Fruit fly (Drosophila melanogaster) whole organism, larva: Measurements from ENCODE around the gene CG43675.
A peak's percentile ranks its signal among the peaks of the same experiment; 100 is the strongest.

Experiments
- noc ChIP-seq: fragments of 200-800 bp; sonication (Bioruptor generic); optimal IDR thresholded peaks from 3 replicates; lab custom pipeline; 2019; ENCODE audit warnings: missing biosample characterization, mild to moderate bottlenecking, missing genetic modification characterization, moderate library complexity

CG43675 gene

DNA sequence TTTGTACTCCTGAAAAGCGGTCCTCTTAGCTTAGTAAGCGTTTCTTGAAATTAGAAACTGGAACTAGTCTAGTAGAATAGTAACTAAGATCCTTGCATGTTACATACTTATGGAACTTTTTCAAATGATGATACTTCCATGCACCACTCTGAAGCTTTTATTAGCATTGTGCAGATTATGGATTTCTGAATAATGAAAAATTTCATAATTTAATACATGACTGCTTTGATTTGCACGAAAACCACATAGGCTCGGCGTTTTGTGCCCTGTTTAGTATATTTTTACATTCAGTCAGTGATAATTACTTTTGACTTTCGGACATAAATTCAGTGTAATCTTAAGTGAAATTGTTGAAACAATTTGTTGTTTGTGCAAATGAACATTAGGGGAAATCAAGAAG, at the start of gene CG43675:
CG43675 (plus strand) TSS at position 301 of the 400 bp plus-strand sequence.
- no peak for TF ChIP-seq noc (tag; lab: Kevin White, UChicago)

DNA sequence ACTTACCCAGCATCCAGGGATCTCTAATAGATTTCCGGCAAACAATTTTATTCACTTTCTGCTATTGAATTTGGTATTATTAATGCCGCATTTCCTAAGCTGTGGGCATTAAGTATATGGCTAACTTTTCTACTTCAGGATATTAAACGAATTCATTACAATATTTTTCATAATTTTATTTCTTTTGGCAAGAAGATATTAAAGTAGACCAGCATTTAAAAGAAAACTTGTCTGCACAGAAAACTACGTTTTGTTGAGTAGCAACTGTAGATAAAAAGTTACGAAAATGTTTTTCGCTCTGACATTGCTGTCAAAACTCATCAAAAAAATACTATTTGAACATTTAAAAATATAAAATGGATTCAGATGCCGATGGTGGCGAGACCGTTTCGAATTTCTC, 33.8 kb upstream of the CG43675 start, which contains the start of gene HP1e:
HP1e (plus strand) TSS at position 301 of the 400 bp plus-strand sequence.
- TF ChIP-seq noc (tag; lab: Kevin White, UChicago) = no peak

DNA sequence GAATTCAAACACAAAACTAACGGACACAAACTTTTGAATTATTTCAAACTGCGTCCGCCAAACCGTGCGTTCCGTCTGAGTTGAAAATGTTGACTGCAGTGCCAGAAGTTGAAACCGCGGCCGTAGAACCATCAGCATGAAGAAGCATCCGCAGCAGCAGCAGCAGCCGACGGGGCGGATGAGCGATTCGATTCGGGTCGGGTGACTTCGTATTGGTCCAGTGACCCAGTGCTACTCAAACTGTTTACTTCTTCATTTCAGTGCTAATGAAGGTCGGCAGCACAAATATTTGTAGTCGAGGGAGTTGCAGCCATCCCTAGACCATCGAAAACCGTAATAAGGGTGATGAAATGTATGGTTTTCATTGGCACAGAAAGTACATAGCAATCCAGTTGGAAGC, 26.9 kb upstream of the CG43675 start, which contains the start of gene CG8861:
CG8861 (minus strand) TSS at position 101 of the 400 bp plus-strand sequence.
- TF ChIP-seq noc (tag; lab: Kevin White, UChicago) = no peak

DNA sequence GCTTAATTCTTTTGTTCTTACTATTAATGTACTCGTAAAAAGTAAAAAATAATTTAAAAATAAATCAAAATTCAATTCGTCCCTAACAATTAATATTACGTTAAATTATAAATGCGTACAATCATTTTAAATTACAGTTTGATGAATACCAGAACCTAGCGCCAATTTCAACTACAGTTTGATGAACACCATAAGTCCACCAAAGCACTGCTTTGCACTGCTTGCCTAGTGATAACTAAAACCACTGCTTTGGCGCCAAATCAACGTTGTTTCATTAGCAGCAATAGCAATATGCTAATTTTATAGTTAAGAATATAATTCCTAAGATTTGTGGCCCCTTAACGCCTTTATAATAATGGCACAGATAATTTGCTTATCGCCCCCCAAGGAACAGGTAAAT, 26.5 kb upstream of the CG43675 start:
- TF ChIP-seq noc (tag; lab: Kevin White, UChicago) = no peak

DNA sequence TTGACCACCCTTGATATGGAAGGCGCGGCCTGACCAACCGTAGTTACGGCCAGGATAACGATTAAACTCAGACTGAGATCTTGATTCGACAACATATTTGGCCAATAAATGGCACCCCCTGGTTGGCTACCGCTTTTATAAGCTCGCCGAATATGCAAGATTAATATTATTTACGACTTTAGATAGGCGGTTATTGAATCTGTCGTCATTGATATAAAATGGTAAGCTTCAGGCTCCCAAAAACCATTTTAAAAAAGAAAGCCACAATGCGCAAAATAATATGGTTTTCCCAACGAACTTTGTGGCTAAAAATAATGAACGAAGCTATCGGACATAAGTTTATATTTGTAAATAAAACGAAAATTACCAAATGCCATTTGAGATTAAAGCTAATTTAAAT, 25.1 kb upstream of the CG43675 start, which contains the start of gene CG12951:
CG12951 (minus strand) TSS at position 101 of the 400 bp plus-strand sequence.
- TF ChIP-seq noc (tag; lab: Kevin White, UChicago) = no peak

DNA sequence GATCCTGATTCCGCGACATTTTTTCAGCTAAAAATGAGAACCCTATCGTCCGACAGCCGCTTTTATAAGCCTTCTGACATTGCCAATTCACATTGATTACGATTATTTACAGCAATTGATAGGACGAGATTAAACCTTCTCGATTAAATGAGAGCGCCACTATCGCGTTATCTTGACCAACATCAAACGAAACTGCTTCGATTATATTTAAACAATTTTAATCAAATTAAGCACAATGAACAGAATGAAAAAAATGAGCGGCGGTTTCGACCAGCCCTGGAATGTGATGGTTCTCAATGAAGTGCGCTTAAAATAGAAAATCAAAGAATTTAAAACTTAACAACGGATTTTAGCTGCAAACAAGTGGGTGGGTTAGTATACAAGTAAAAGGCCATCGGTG, 23.4 kb upstream of the CG43675 start, which contains the start of gene CG16749:
CG16749 (minus strand) TSS at position 25 of the 400 bp plus-strand sequence.
- TF ChIP-seq noc (tag; lab: Kevin White, UChicago) = peak; percentile 27

DNA sequence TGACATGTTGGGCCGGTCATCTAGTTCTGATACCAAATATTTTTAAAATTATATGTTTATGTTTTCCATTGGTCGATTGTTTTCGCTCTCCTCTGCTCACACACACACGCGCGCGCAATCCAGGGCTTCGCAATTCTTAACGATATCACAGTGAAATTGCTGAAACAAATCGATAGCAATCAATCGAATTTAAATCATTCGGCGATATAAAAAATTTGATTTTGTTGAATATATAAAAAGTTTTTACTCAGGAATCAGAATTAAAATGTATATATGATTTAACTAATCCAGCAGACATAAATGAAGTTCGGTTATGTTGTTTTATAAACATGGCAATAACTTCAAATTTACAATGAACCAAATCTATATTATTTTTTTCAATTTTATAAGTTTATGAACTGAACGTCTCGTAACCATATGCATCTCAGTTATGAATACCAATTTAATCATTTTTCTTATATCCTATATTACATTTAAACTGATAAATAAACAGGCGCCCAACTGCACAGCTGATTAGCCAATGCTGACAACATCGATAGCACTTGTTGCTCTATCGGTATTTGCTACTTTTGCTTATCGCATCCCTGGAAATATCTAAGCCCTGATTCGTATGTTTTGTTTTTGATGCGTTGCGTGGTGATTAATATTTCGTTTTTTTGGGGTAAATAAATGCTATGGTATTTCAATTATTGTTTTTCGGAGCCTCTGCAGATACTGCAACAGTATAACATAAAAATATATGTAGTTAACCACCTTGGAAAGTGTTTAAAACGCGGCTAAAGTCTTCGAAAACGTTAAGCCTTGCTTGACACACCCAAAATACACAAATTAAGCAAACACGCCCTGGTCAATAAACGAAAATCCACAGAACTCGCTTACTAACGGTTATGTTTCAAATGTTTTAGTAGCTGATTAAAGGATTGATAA, 20.4 kb upstream of the CG43675 start, which contains the start of the genes Aduk and pasi2:
Aduk (minus strand) TSS at position 123 of the 927 bp plus-strand sequence.
pasi2 (plus strand) TSS at position 579 of the 927 bp plus-strand sequence.
- no peak for TF ChIP-seq noc (tag; lab: Kevin White, UChicago)

DNA sequence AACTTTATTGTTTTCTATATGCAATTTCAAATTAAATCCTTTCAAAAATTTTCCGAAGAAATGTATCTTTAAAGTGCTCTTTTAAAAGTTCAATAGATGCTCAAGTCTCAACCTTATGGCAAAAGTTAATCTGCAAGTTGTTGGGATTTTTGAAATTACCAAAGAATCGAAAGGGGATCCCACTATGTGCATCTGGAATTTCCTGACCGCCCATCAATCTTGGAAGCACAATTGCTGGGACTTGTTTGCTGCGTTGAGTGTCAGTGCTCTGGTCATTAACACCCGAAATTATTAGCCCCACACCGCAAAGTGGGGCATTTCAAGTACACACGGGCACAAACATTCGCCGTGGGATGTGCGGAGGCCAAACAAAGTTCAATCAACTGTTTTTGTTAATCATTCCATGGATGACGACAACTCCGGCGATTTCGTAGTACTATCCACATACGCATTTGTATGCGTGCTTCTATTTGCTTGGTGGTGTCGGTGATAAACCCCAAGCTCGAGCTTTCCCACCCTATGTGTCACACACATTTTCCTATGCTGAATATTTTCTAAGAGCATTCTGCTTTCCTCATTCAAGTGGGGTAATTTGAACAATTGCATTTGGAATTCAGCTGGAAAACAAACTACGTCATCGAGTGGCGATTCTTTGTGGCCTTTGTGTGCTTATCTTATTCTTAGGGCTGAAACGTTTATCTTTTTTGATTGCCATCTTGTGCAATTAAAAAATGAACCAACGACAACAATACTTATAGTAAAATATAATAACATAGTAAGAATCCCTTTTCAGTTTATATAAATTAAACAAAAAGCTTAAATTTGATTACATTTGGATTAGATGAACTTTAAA, 17.7 kb upstream of the CG43675 start:
- no peak for TF ChIP-seq noc (tag; lab: Kevin White, UChicago)

DNA sequence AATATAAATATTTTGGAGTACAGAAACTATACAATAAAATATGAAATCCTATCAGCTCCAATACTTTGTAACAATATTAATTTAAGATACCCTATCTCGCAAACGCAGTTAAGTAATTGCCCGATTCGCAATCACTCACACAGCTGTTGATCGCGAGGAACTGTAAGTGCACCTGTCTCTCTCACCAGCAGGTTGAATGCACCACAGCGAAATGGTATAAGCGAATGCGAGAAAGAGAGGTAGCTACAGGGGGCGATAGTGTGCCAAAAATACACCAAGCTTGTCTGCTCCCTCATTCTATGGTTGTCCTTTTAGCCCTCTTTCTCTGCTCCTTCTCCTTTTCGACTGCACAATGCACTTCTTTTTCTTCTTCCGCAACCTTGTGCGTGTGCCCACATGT, 16.5 kb upstream of the CG43675 start:
- TF ChIP-seq noc (tag; lab: Kevin White, UChicago) = no peak

DNA sequence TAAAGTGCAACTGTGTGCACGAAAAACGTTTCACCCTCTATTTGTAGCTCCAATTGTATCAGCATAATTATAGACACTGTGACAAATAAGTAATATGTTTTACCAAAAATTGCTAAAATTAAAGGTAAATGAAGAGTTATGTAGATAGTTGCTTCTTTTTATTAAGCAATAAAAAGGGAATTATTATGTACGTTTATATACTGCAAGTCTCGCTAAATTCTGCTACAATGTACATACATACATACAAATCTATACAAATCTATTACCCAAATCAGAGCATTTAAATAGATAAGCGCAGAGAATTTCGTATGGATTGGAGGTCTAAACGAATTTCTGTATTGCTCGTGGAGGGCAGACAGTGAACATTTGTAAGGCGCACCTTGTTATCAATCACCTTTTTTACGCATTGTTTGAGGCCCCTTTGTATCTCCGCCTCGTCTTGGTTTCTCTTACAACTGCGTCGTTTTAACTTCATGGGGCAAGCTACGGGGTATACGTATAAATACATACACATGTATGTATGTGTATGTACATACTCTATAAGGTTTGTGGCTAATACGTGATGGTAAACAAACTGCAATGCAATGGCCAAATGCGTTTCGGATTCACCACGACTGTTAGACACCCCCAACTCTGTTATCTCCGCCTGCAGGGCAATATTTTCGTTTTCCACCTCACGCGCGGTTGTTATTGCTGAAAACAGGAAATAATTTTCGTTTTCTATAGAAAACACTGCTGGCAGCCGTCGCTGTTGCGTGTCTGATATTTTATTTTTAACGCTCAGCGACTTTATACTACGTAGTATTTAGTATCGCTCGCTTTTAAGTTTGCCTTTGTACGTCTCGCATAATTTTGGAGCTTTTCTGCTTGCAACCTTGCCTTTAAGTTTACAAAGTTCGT, 15.9 kb upstream of the CG43675 start:
- TF ChIP-seq noc (tag; lab: Kevin White, UChicago) = peak; percentile 32

DNA sequence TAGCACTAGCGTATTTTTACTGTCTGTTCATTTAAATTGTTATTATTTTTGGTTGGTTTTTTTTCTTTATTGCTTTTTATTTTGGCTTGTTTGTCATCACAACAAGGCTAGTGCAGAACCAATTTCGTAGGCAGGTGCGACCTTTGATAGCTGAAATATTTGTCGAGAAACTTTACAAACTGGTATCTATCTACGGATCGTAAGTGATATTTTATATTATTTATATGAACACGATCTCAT, 15.3 kb upstream of the CG43675 start, which contains the start of gene drn:
drn (plus strand) TSS at position 141 of the 240 bp plus-strand sequence.
- TF ChIP-seq noc (tag; lab: Kevin White, UChicago) = no peak

DNA sequence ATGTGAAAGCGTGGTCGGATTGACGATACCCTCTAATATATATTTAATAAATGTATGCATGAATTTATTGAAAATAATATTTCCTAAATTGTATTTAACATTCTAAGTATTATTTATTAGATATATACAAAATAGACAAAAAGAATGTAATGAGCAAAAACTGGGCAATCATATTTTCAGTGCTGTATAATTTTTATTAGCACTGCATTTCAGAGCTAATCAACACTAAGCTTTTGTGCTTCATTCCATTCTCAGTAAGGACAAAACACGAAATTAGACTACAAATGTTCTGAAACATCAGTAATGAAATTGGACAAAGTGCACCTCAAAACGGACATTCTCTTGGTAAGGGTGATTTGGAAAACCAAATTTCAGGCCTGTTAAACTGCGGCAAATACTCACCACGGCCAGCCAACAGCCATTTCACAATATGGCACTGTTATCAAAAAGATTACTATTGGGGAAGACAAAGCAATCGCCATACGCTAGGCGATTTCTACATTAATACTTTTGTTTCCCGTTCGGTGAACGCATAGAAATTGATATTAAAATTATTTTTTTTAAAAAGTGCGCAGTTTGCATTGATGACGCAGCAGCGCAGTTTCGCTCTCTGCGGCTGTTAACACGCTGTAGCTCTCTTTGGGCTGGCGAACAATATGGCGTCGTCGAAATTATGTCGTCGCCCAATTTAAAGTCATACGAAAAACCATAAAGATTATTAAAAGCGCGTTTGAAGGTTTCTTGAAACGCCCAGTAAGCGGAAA, 14.7 kb upstream of the CG43675 start:
- TF ChIP-seq noc (tag; lab: Kevin White, UChicago) = peak; percentile 95

DNA sequence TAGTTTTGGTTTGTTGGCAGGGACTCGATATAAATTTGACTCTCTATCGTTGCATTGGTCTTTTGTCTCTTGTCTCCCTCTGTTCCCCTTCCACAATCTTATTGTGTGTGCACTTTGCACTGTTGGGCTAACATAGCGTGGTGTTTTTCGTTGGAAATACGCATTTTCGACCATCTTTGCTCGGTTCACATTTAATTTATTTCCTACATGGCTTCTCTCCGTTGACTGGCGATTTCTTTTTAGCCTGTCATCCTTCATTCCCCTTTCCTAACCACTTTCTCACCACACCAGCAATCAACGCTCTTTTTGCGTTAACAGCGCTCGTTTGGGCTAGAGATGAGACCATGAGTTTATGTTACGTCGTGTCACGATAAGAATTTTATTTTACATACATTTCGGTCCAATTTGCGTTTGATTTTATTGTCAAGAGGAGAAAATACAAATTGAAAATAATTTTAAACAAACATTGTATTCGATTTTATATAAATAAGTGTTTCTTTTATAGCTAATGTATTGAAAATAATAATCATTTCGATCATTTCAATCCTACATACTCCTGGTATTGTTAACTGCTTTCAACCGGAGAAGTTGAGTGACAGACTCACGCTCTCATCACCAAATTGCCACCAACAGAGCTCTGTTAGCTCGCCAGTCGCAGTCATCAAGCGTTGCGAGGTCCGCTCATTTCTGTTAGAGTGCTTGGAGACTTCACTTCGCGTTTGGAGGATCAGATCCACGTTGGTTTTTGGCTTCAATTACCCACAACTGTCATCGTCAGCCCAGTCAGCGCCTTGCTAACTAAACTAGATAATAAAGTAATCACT, 13.9 kb upstream of the CG43675 start:
- peak; percentile 93 for TF ChIP-seq noc (tag; lab: Kevin White, UChicago)
